Fruit fly (Drosophila melanogaster): ENCODE results near the gene CG12689.

Gene CG12689

DNA sequence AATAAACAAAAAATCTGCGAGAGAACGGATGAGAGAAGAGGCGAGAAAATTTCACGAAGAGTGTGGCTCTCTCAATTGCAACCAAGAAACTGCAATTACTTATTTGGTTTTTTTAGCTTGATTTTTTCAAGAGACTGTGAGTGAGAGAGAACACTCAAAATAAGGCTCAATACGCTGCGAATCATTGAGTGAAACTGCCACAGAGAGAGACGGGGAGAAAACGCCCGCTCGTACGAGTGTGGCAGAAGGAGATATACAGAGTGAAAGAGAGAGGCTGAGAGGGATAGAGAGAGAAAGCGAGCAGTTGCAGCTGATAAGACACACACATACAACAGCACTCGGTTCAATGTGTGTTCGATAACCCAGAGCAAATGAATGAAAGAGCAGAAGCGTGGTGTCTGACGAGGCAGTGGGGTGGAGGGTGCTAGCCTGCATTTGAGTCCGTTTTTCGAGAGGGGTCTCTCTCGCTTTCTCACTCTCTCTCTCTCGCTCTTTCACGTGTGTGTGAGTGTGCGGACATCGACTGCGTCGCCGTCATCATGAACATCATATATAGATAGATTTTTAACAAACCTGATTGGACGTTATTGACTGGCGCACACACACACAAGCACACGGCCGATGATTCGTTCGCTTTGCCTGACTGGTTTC, 41.0 kb upstream of the CG12689 start:
- TF ChIP-seq tj (GFP tag; optimal IDR thresholded peaks at IDR 0.05) (no peak), Clk (GFP tag; optimal IDR thresholded peaks at IDR 0.05) (no peak), CG7101 (tag; optimal IDR thresholded peaks at IDR 0.05) (no peak), CG14711 (tag; optimal IDR thresholded peaks at IDR 0.05) (no peak), CG7045 (GFP tag; optimal IDR thresholded peaks at IDR 0.05) (no peak), ovo (GFP tag; optimal IDR thresholded peaks at IDR 0.05) (no peak), pad (GFP tag; optimal IDR thresholded peaks at IDR 0.05) (peak; percentile 30)

dm6 chrX:7625224-7625623, 39.3 kb upstream of the CG12689 start:
- TF ChIP-seq CG7045 (GFP tag; optimal IDR thresholded peaks at IDR 0.05) (no peak), cic (GFP tag; optimal IDR thresholded peaks at IDR 0.05) (no peak), bab1 (GFP tag; optimal IDR thresholded peaks at IDR 0.05) (no peak), Mnt (GFP tag; optimal IDR thresholded peaks at IDR 0.05) (no peak), CG14711 (tag; optimal IDR thresholded peaks at IDR 0.05) (no peak)

DNA sequence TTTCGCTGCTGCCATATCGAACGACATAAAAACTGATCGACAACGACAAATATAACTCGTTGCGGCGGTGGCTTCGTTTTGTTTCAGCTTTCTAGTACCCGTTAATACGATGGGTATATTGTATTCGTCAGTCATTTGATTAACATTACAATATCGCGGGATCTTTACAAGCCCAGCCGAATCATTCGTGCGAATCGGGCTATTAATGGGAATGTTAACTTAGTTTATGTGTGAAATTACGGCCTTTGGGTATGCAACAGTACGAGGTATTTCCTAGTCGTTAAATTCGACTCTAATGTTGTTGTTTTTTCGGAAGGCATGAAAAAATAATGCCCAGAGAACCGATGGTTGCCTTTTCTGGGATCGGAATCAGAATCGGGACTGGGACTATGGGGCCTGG, 32.3 kb upstream of the CG12689 start:
- TF ChIP-seq bab1 (GFP tag; optimal IDR thresholded peaks at IDR 0.05), result peak; percentile 56
- no peak for TF ChIP-seq Clk (GFP tag; optimal IDR thresholded peaks at IDR 0.05)
- TF ChIP-seq cnc (optimal IDR thresholded peaks at IDR 0.05), result no peak
- peak; percentile 20 for TF ChIP-seq CG14711 (tag; optimal IDR thresholded peaks at IDR 0.05)

dm6 chrX:7617414-7617813, 31.5 kb upstream of the CG12689 start:
- TF ChIP-seq CG1620 (GFP tag; optimal IDR thresholded peaks at IDR 0.05), result no peak
- TF ChIP-seq CG11617 (GFP tag; optimal IDR thresholded peaks at IDR 0.05), result no peak
- TF ChIP-seq kay (GFP tag; ENCODE audit: borderline replicate concordance), result no peak
- TF ChIP-seq bab1 (GFP tag; optimal IDR thresholded peaks at IDR 0.05), result no peak
- no peak for TF ChIP-seq CG7101 (tag; optimal IDR thresholded peaks at IDR 0.05)
- no peak for TF ChIP-seq CG5204 (GFP tag; optimal IDR thresholded peaks at IDR 0.05)
- TF ChIP-seq Clk (GFP tag; optimal IDR thresholded peaks at IDR 0.05), result no peak
- TF ChIP-seq CG14711 (tag; optimal IDR thresholded peaks at IDR 0.05), result no peak
- no peak for TF ChIP-seq Crg-1 (GFP tag; optimal IDR thresholded peaks at IDR 0.05)
- no peak for TF ChIP-seq cic (GFP tag; optimal IDR thresholded peaks at IDR 0.05)
- TF ChIP-seq cnc (optimal IDR thresholded peaks at IDR 0.05), result no peak
- TF ChIP-seq Hr96 (GFP tag; optimal IDR thresholded peaks at IDR 0.05), result no peak
- no peak for TF ChIP-seq CG12768 (GFP tag; optimal IDR thresholded peaks at IDR 0.05)
- no peak for TF ChIP-seq pad (GFP tag; optimal IDR thresholded peaks at IDR 0.05)
- TF ChIP-seq CG7045 (GFP tag; optimal IDR thresholded peaks at IDR 0.05), result no peak

DNA sequence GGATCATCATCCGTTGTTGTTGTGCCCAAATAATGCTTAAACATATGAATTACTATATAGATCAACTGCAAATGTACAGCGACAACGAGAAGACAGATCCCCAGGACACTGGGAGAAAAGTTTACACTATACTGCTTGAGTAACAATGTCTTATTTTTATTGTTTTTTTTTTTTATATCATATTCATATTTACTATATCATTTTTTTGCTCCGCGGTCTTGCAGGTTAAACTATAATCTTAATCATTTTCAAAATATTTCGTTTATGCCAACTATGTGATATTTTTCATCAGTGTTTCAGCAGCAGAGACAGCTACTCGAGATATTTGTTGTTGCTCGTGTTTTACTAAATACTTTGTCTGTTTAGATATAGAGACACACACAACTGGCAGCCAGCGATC, 31.0 kb upstream of the CG12689 start:
- no peak for TF ChIP-seq CG14711 (tag; optimal IDR thresholded peaks at IDR 0.05)
- TF ChIP-seq tj (GFP tag; optimal IDR thresholded peaks at IDR 0.05), result peak; percentile 36

dm6 chrX:7607991-7608605, 22.2 kb upstream of the CG12689 start, which contains the start of gene ct:
Gene ct, plus strand, starts transcription at chrX:7608428.
- no peak for TF ChIP-seq toe (GFP tag; optimal IDR thresholded peaks at IDR 0.05)
- TF ChIP-seq kay (GFP tag; ENCODE audit: borderline replicate concordance), result peak; percentile 13
- TF ChIP-seq CG14711 (tag; optimal IDR thresholded peaks at IDR 0.05), result peak; percentile 53
- TF ChIP-seq tj (GFP tag; optimal IDR thresholded peaks at IDR 0.05), result peak; percentile 17
- no peak for TF ChIP-seq Crg-1 (GFP tag; optimal IDR thresholded peaks at IDR 0.05)

DNA sequence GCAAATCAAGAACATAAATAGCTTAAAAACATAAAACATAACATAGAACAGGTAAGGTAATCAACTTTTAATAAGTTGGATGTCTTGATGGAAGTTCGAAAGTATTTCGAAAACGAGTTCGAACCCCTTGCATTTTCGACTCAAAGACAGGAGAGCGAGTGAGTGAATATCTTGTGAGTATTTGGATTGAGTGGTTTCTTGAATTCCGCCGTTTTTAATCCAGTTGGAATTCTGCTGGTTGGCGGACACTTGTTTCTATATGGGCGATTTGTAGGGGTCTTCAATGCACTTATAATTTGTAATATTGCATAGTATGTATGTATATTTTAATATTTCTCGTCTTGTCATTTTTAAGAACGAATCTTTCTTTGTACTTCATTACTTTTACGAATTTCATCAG, 20.4 kb upstream of the CG12689 start:
- TF ChIP-seq tj (GFP tag; optimal IDR thresholded peaks at IDR 0.05), result no peak
- no peak for TF ChIP-seq CG14711 (tag; optimal IDR thresholded peaks at IDR 0.05)
- TF ChIP-seq CG7045 (GFP tag; optimal IDR thresholded peaks at IDR 0.05), result no peak
- TF ChIP-seq toe (GFP tag; optimal IDR thresholded peaks at IDR 0.05), result no peak
- no peak for TF ChIP-seq Crg-1 (GFP tag; optimal IDR thresholded peaks at IDR 0.05)
- TF ChIP-seq CG11617 (GFP tag; optimal IDR thresholded peaks at IDR 0.05), result no peak
- TF ChIP-seq cic (GFP tag; optimal IDR thresholded peaks at IDR 0.05), result no peak
- no peak for TF ChIP-seq CG12768 (GFP tag; optimal IDR thresholded peaks at IDR 0.05)
- TF ChIP-seq CG33017 (tag; optimal IDR thresholded peaks at IDR 0.05), result no peak
- TF ChIP-seq pad (GFP tag; optimal IDR thresholded peaks at IDR 0.05), result no peak
- no peak for TF ChIP-seq CG1620 (GFP tag; optimal IDR thresholded peaks at IDR 0.05)
- TF ChIP-seq Hr96 (GFP tag; optimal IDR thresholded peaks at IDR 0.05), result no peak
- TF ChIP-seq cnc (optimal IDR thresholded peaks at IDR 0.05), result no peak
- no peak for TF ChIP-seq kay (GFP tag; ENCODE audit: borderline replicate concordance)
- no peak for TF ChIP-seq CG7101 (tag; optimal IDR thresholded peaks at IDR 0.05)
- no peak for TF ChIP-seq ovo (GFP tag; optimal IDR thresholded peaks at IDR 0.05)
- no peak for TF ChIP-seq Mnt (GFP tag; optimal IDR thresholded peaks at IDR 0.05)
- TF ChIP-seq bab1 (GFP tag; optimal IDR thresholded peaks at IDR 0.05), result no peak

All from whole organism, adult.